Fruit fly (Drosophila melanogaster): ENCODE results near the gene CG13603.

CG13603 gene

DNA sequence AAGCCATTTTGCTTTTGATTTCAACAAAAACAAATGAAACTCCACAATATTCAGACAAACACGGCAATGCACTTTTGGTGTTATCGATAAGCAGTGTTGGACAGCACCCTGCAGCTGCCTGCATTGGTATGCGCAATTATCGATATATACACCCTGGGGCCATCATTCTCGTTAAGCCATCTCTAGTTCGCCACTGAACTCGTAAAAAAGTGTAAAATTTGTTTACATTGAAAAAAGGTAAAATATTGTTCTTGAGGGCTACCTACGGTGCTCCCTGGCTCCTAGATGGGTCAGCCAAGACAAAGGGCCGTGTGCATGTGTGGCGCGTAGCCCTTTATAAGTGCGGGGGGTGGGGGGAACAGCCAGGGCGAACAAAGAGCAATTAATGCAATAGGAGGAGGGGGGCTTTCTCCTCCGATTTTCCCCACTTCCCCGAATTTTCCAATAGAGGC, at the start of gene CG13603, which contains the start of gene CG5902:
CG13603 (minus strand) TSS at position 91 of the 452 bp plus-strand sequence.
CG5902 (plus strand) TSS at position 164 of the 452 bp plus-strand sequence.
- no peak for TF ChIP-seq CG32264 (GFP tag; optimal IDR thresholded peaks at IDR 0.05)
- TF ChIP-seq tai (GFP tag; optimal IDR thresholded peaks at IDR 0.05) = no peak
- TF ChIP-seq Jra (GFP tag; optimal IDR thresholded peaks at IDR 0.05) = peak; percentile 77
- TF ChIP-seq Hr78 (GFP tag; optimal IDR thresholded peaks at IDR 0.05) = no peak
- TF ChIP-seq dl (GFP tag; optimal IDR thresholded peaks at IDR 0.05; ENCODE audit: insufficient read depth in 1 of 2, partially characterized antibody in 2 of 2) = no peak
- TF ChIP-seq dmrt93B (GFP tag; optimal IDR thresholded peaks at IDR 0.05) = no peak
- no peak for TF ChIP-seq ey (GFP tag; optimal IDR thresholded peaks at IDR 0.05)
- no peak for TF ChIP-seq Mio (GFP tag; optimal IDR thresholded peaks at IDR 0.05)
- TF ChIP-seq OdsH (GFP tag; optimal IDR thresholded peaks at IDR 0.05) = peak; percentile 62
- peak; percentile 72 for TF ChIP-seq fru (GFP tag; optimal IDR thresholded peaks at IDR 0.05)
- TF ChIP-seq sage (GFP tag; optimal IDR thresholded peaks at IDR 0.05) = no peak
- no peak for TF ChIP-seq brk (GFP tag; optimal IDR thresholded peaks at IDR 0.05)
- peak; percentile 97 for TF ChIP-seq Hr83 (GFP tag; optimal IDR thresholded peaks at IDR 0.05; ENCODE audit: poor library complexity, severe bottlenecking)
- no peak for TF ChIP-seq Abd-B (GFP tag; optimal IDR thresholded peaks at IDR 0.05)
- no peak for TF ChIP-seq GATAd (GFP tag; optimal IDR thresholded peaks at IDR 0.05)
- no peak for TF ChIP-seq Myc (optimal IDR thresholded peaks at IDR 0.05)
- no peak for TF ChIP-seq CrebA (GFP tag; optimal IDR thresholded peaks at IDR 0.05; ENCODE audit: borderline replicate concordance)
- TF ChIP-seq dsf (GFP tag; optimal IDR thresholded peaks at IDR 0.05; ENCODE audit: borderline replicate concordance) = no peak
- no peak for TF ChIP-seq woc (GFP tag; optimal IDR thresholded peaks at IDR 0.05)
- TF ChIP-seq Hnf4 (GFP tag; optimal IDR thresholded peaks at IDR 0.05) = peak; percentile 88
- no peak for TF ChIP-seq Dif (GFP tag; optimal IDR thresholded peaks at IDR 0.05; ENCODE audit: partially characterized antibody)
- peak; percentile 35 for TF ChIP-seq HLH106 (tag; optimal IDR thresholded peaks at IDR 0.05)
- TF ChIP-seq Sp1 (GFP tag; optimal IDR thresholded peaks at IDR 0.05) = peak; percentile 15
- TF ChIP-seq h (GFP tag; optimal IDR thresholded peaks at IDR 0.05) = peak; percentile 74
- peak; percentile 71 for TF ChIP-seq br (GFP tag; optimal IDR thresholded peaks at IDR 0.05)
- no peak for TF ChIP-seq pan (optimal IDR thresholded peaks at IDR 0.05)
- peak; percentile 45 for TF ChIP-seq jim (GFP tag; optimal IDR thresholded peaks at IDR 0.05)
- peak; percentile 47 for TF ChIP-seq CG9705 (GFP tag; optimal IDR thresholded peaks at IDR 0.05)
- peak; percentile 83 for TF ChIP-seq Vsx2 (GFP tag; optimal IDR thresholded peaks at IDR 0.05; ENCODE audit: partially characterized antibody)
- no peak for TF ChIP-seq Dfd (GFP tag; optimal IDR thresholded peaks at IDR 0.05)
- peak; percentile 75 for TF ChIP-seq rgr (GFP tag; optimal IDR thresholded peaks at IDR 0.05)
- TF ChIP-seq N (GFP tag; optimal IDR thresholded peaks at IDR 0.05) = no peak
- peak; percentile 22 for TF ChIP-seq psq (GFP tag; optimal IDR thresholded peaks at IDR 0.05)
- peak in 1 of 2 experiments; percentile 73 for TF ChIP-seq foxo (GFP tag; optimal IDR thresholded peaks at IDR 0.05)
- no peak for TF ChIP-seq lola (GFP tag; optimal IDR thresholded peaks at IDR 0.05)
- no peak for TF ChIP-seq Rel (GFP tag; optimal IDR thresholded peaks at IDR 0.05)
- TF ChIP-seq Rel (tag; optimal IDR thresholded peaks at IDR 0.05) = peak; percentile 64
- TF ChIP-seq usp (GFP tag; optimal IDR thresholded peaks at IDR 0.05) = no peak
- peak; percentile 14 for TF ChIP-seq sv (GFP tag; optimal IDR thresholded peaks at IDR 0.05)

DNA sequence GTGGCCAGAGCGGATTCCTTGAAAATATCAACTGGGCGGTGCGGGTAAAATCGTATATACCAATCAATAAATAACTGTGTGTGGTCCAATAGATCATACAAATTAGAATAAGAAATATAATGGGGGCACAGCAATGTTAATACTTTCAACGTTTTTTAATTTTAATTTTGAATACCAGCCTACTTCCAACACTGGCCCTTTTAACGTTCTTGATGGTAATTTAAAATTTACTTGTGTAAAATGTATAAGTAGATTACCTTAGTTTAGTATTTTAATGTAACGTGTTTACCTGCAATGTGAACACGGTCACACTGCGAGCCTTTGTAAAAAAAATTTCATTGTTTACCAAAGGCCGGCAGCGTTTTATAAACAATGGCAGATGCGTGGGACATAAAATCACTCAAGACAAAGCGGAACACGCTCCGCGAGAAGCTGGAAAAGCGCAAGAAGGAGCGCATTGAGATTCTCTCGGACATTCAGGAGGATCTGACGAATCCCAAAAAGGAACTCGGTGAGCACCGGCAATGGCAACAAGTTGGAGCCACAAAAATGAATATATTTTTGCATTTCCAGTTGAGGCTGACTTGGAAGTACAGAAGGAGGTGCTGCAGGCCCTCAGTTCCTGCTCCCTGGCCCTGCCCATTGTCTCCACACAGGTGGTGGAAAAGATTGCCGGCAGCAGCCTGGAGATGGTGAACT, 45.6 kb upstream of the CG13603 start, which contains the start of the genes KrT95D and Mettl3:
KrT95D (minus strand) TSS at position 3 of the 699 bp plus-strand sequence.
Mettl3 (plus strand) TSS at position 333 of the 699 bp plus-strand sequence.
- TF ChIP-seq sv (GFP tag; optimal IDR thresholded peaks at IDR 0.05) = no peak
- no peak for TF ChIP-seq N (GFP tag; optimal IDR thresholded peaks at IDR 0.05)
- TF ChIP-seq br (GFP tag; optimal IDR thresholded peaks at IDR 0.05) = peak; percentile 16
- no peak for TF ChIP-seq sage (GFP tag; optimal IDR thresholded peaks at IDR 0.05)
- TF ChIP-seq Hr83 (GFP tag; optimal IDR thresholded peaks at IDR 0.05; ENCODE audit: poor library complexity, severe bottlenecking) = no peak
- TF ChIP-seq h (GFP tag; optimal IDR thresholded peaks at IDR 0.05) = peak; percentile 26
- TF ChIP-seq CG32264 (GFP tag; optimal IDR thresholded peaks at IDR 0.05) = no peak
- no peak for TF ChIP-seq CG9705 (GFP tag; optimal IDR thresholded peaks at IDR 0.05)
- no peak for TF ChIP-seq jim (GFP tag; optimal IDR thresholded peaks at IDR 0.05)
- no peak for TF ChIP-seq OdsH (GFP tag; optimal IDR thresholded peaks at IDR 0.05)
- TF ChIP-seq Hnf4 (GFP tag; optimal IDR thresholded peaks at IDR 0.05) = peak; percentile 55
- TF ChIP-seq dmrt93B (GFP tag; optimal IDR thresholded peaks at IDR 0.05) = no peak
- TF ChIP-seq rgr (GFP tag; optimal IDR thresholded peaks at IDR 0.05) = no peak
- TF ChIP-seq lola (GFP tag; optimal IDR thresholded peaks at IDR 0.05) = no peak
- no peak for TF ChIP-seq foxo (GFP tag; optimal IDR thresholded peaks at IDR 0.05)
- TF ChIP-seq usp (GFP tag; optimal IDR thresholded peaks at IDR 0.05) = no peak
- TF ChIP-seq pan (optimal IDR thresholded peaks at IDR 0.05) = no peak
- TF ChIP-seq ey (GFP tag; optimal IDR thresholded peaks at IDR 0.05) = peak; percentile 12
- TF ChIP-seq Sp1 (GFP tag; optimal IDR thresholded peaks at IDR 0.05) = no peak
- no peak for TF ChIP-seq Hr78 (GFP tag; optimal IDR thresholded peaks at IDR 0.05)
- peak; percentile 26 for TF ChIP-seq fru (GFP tag; optimal IDR thresholded peaks at IDR 0.05)
- TF ChIP-seq Mio (GFP tag; optimal IDR thresholded peaks at IDR 0.05) = no peak
- no peak for TF ChIP-seq Abd-B (GFP tag; optimal IDR thresholded peaks at IDR 0.05)
- peak; percentile 58 for TF ChIP-seq dsf (GFP tag; optimal IDR thresholded peaks at IDR 0.05; ENCODE audit: borderline replicate concordance)
- peak; percentile 16 for TF ChIP-seq Myc (optimal IDR thresholded peaks at IDR 0.05)
- peak; percentile 19 for TF ChIP-seq HLH106 (tag; optimal IDR thresholded peaks at IDR 0.05)
- no peak for TF ChIP-seq Rel (GFP tag; optimal IDR thresholded peaks at IDR 0.05)
- TF ChIP-seq Rel (tag; optimal IDR thresholded peaks at IDR 0.05) = peak; percentile 4
- TF ChIP-seq Jra (GFP tag; optimal IDR thresholded peaks at IDR 0.05) = no peak

All from whole organism, wandering third instar larva.